Worm (Caenorhabditis elegans) whole organism, L1 larva: ENCODE measurements around the gene C03A3.9.
A peak's percentile ranks its signal among the peaks of the same experiment; 100 is the strongest.

Source experiments
- C04F5.9 ChIP-seq: sonication (generic microtip); optimal IDR thresholded peaks from 2 replicates; lab custom pipeline; 2016; ENCODE audit warnings: missing genetic modification characterization, missing compliant biosample characterization
- C16A3.4 ChIP-seq: fragments of 150-350 bp; optimal IDR thresholded peaks from 2 replicates; lab custom pipeline; 2014; ENCODE audit warnings: missing biosample characterization, missing genetic modification characterization
- C34B4.2 ChIP-seq: sonication (generic microtip); optimal IDR thresholded peaks from 2 replicates; lab custom pipeline; 2017; ENCODE audit warnings: mild to moderate bottlenecking, missing genetic modification characterization, missing compliant biosample characterization
- F16B12.6 ChIP-seq: fragments of 150-350 bp; optimal IDR thresholded peaks from 2 replicates; lab custom pipeline; 2014; ENCODE audit warnings: missing biosample characterization, missing genetic modification characterization
- Y116A8C.19 ChIP-seq: sonication (generic microtip); optimal IDR thresholded peaks from 2 replicates; lab custom pipeline; 2016; ENCODE audit warnings: missing compliant biosample characterization, missing genetic modification characterization, borderline replicate concordance
- aly-2 ChIP-seq: fragments of 150-350 bp; optimal IDR thresholded peaks from 2 replicates; lab custom pipeline; 2014; ENCODE audit warnings: missing biosample characterization, missing genetic modification characterization
- ama-1 ChIP-seq: fragments of 150-350 bp; optimal IDR thresholded peaks from 2 replicates; lab custom pipeline; 2014
- blmp-1 ChIP-seq: fragments of 150-350 bp; optimal IDR thresholded peaks from 2 replicates; lab custom pipeline; 2014; ENCODE audit warnings: missing biosample characterization, missing genetic modification characterization
- ceh-63 ChIP-seq: fragments of 200-800 bp; sonication (Bioruptor generic); optimal IDR thresholded peaks from 2 replicates; lab custom pipeline; 2018; ENCODE audit warnings: mild to moderate bottlenecking, missing genetic modification characterization, missing compliant biosample characterization
- ceh-88 ChIP-seq: fragments of 200-800 bp; sonication (Bioruptor generic); IDR thresholded peaks from 2 replicates; pipeline ENCODE4 v1.3.6; 2022; ENCODE audit warnings: missing genetic modification characterization, missing compliant biosample characterization
- dpl-1 ChIP-seq, 3 experiments: fragments of 150-350 bp in 2 of 3; sonication (generic microtip) in 1 of 3; optimal IDR thresholded peaks; 2 replicates each; lab custom pipeline; 2014 to 2017; ENCODE audit warnings: missing biosample characterization in 3 of 3, missing genetic modification characterization in 3 of 3, missing genetic modification reagents in 3 of 3
- dsc-1 ChIP-seq: sonication (generic microtip); optimal IDR thresholded peaks from 2 replicates; lab custom pipeline; 2016; ENCODE audit warnings: mild to moderate bottlenecking, missing genetic modification characterization, missing compliant biosample characterization
- efl-1 ChIP-seq, 4 experiments: fragments of 150-350 bp; optimal IDR thresholded peaks in 3 of 4; peaks in 1 of 4; 1 replicate in 1 of 4; 2 replicates in 3 of 4; lab custom pipeline; 2014; ENCODE audit warnings: missing biosample characterization in 2 of 4, missing genetic modification characterization in 2 of 4, missing genetic modification reagents in 2 of 4
- efl-3 ChIP-seq: fragments of 200-800 bp; sonication (Bioruptor generic); optimal IDR thresholded peaks from 2 replicates; lab custom pipeline; 2018; ENCODE audit warnings: mild to moderate bottlenecking, missing genetic modification characterization, missing compliant biosample characterization
- ets-5 ChIP-seq: fragments of 200-800 bp; sonication (Bioruptor generic); IDR thresholded peaks from 2 replicates; pipeline ENCODE4 v1.3.6; 2022; ENCODE audit warnings: missing genetic modification characterization, missing compliant biosample characterization
- fkh-4 ChIP-seq: sonication (generic microtip); optimal IDR thresholded peaks from 2 replicates; lab custom pipeline; 2016; ENCODE audit warnings: missing compliant biosample characterization, missing genetic modification characterization, borderline replicate concordance
- fkh-8 ChIP-seq: sonication (generic microtip); optimal IDR thresholded peaks from 2 replicates; lab custom pipeline; 2016; ENCODE audit warnings: mild to moderate bottlenecking, missing genetic modification characterization, missing compliant biosample characterization
- fos-1 ChIP-seq: fragments of 150-350 bp; optimal IDR thresholded peaks from 2 replicates; lab custom pipeline; 2014; ENCODE audit warnings: missing biosample characterization, missing genetic modification characterization
- grh-1 ChIP-seq: fragments of 200-800 bp; sonication (Bioruptor generic); IDR thresholded peaks from 2 replicates; pipeline ENCODE4 v1.3.6; 2022; ENCODE audit warnings: missing genetic modification reagents, missing genetic modification characterization, missing compliant biosample characterization
- hlh-17 ChIP-seq: fragments of 200-800 bp; sonication (Bioruptor generic); optimal IDR thresholded peaks from 2 replicates; lab custom pipeline; 2018; ENCODE audit warnings: missing genetic modification characterization, mild to moderate bottlenecking, missing compliant biosample characterization, moderate library complexity, borderline replicate concordance
- hpl-2 ChIP-seq: fragments of 150-350 bp; optimal IDR thresholded peaks from 2 replicates; lab custom pipeline; 2014; ENCODE audit warnings: missing biosample characterization, missing genetic modification reagents, missing genetic modification characterization
- irx-1 ChIP-seq: sonication (generic microtip); optimal IDR thresholded peaks from 2 replicates; lab custom pipeline; 2016; ENCODE audit warnings: missing genetic modification characterization, missing compliant biosample characterization
- isw-1 ChIP-seq: fragments of 200-800 bp; sonication (Bioruptor generic); IDR thresholded peaks from 2 replicates; pipeline ENCODE4 v1.3.6; 2022; ENCODE audit warnings: missing genetic modification characterization, missing compliant biosample characterization
- lin-13 ChIP-seq: fragments of 150-350 bp; optimal IDR thresholded peaks from 2 replicates; lab custom pipeline; 2014; ENCODE audit warnings: missing biosample characterization, missing genetic modification reagents, missing genetic modification characterization
- lin-14 ChIP-seq: fragments of 200-800 bp; sonication (Bioruptor generic); optimal IDR thresholded peaks from 2 replicates; lab custom pipeline; 2018; ENCODE audit warnings: mild to moderate bottlenecking, missing genetic modification characterization, moderate library complexity, missing compliant biosample characterization
- lin-35 ChIP-seq, 2 experiments: fragments of 150-350 bp; optimal IDR thresholded peaks; 2 replicates each; lab custom pipeline; 2014; ENCODE audit warnings: missing biosample characterization in 2 of 2, missing genetic modification characterization in 2 of 2, missing genetic modification reagents in 2 of 2
- lin-39 ChIP-seq: fragments of 150-350 bp; optimal IDR thresholded peaks from 2 replicates; lab custom pipeline; 2014; ENCODE audit warnings: missing biosample characterization, missing genetic modification reagents, missing genetic modification characterization
- lir-3 ChIP-seq: sonication (generic microtip); optimal IDR thresholded peaks from 2 replicates; lab custom pipeline; 2016; ENCODE audit warnings: mild to moderate bottlenecking, missing genetic modification characterization, moderate library complexity, missing compliant biosample characterization; ENCODE audit not compliant: poor library complexity
- lsy-2 ChIP-seq, 2 experiments: fragments of 150-350 bp; optimal IDR thresholded peaks; 2 replicates each; lab custom pipeline; 2014; ENCODE audit warnings: missing biosample characterization in 2 of 2, missing genetic modification characterization in 2 of 2
- mep-1 ChIP-seq: fragments of 150-350 bp; optimal IDR thresholded peaks from 2 replicates; lab custom pipeline; 2014; ENCODE audit warnings: missing biosample characterization, missing genetic modification characterization
- nhr-12 ChIP-seq: sonication (generic microtip); optimal IDR thresholded peaks from 2 replicates; lab custom pipeline; 2017; ENCODE audit warnings: missing biosample characterization, missing genetic modification characterization
- nhr-20 ChIP-seq: sonication (generic microtip); optimal IDR thresholded peaks from 2 replicates; lab custom pipeline; 2016; ENCODE audit warnings: mild to moderate bottlenecking, missing genetic modification characterization, missing compliant biosample characterization
- nhr-237 ChIP-seq: fragments of 150-350 bp; optimal IDR thresholded peaks from 2 replicates; lab custom pipeline; 2014; ENCODE audit warnings: missing biosample characterization, missing genetic modification characterization
- nhr-47 ChIP-seq: sonication (generic microtip); optimal IDR thresholded peaks from 2 replicates; lab custom pipeline; 2016; ENCODE audit warnings: mild to moderate bottlenecking, missing genetic modification characterization, moderate library complexity, missing compliant biosample characterization
- nhr-76 ChIP-seq: sonication (generic microtip); optimal IDR thresholded peaks from 2 replicates; lab custom pipeline; 2017; ENCODE audit warnings: missing biosample characterization, missing genetic modification characterization
- nhr-77 ChIP-seq: fragments of 150-350 bp; optimal IDR thresholded peaks from 2 replicates; lab custom pipeline; 2014; ENCODE audit warnings: missing biosample characterization, missing genetic modification characterization
- nhr-84 ChIP-seq: sonication (generic microtip); optimal IDR thresholded peaks from 2 replicates; lab custom pipeline; 2017; ENCODE audit warnings: missing biosample characterization, missing genetic modification characterization
- nhr-85 ChIP-seq: sonication (generic microtip); peaks from one replicate; lab custom pipeline; 2016; ENCODE audit warnings: missing genetic modification characterization, inconsistent platforms, missing compliant biosample characterization
- pax-3 ChIP-seq: fragments of 200-800 bp; sonication (Bioruptor generic); optimal IDR thresholded peaks from 2 replicates; lab custom pipeline; 2018; ENCODE audit warnings: mild to moderate bottlenecking, missing genetic modification characterization, moderate library complexity, missing compliant biosample characterization
- pqm-1 ChIP-seq: sonication (generic microtip); optimal IDR thresholded peaks from 3 replicates; lab custom pipeline; 2017; ENCODE audit warnings: missing biosample characterization, missing genetic modification characterization
- rnt-1 ChIP-seq: sonication (generic microtip); optimal IDR thresholded peaks from 2 replicates; lab custom pipeline; 2016; ENCODE audit warnings: mild to moderate bottlenecking, missing genetic modification characterization, moderate library complexity, missing compliant biosample characterization
- sox-4 ChIP-seq: sonication (generic microtip); optimal IDR thresholded peaks from 2 replicates; lab custom pipeline; 2016; ENCODE audit warnings: missing genetic modification characterization, missing compliant biosample characterization
- sup-37 ChIP-seq: fragments of 200-800 bp; sonication (Bioruptor generic); optimal IDR thresholded peaks from 2 replicates; lab custom pipeline; 2018; ENCODE audit warnings: mild to moderate bottlenecking, missing genetic modification characterization, missing compliant biosample characterization
- tbx-2 ChIP-seq: sonication (generic microtip); optimal IDR thresholded peaks from 2 replicates; lab custom pipeline; 2016; ENCODE audit warnings: missing genetic modification characterization, missing compliant biosample characterization
- unc-130 ChIP-seq: fragments of 150-350 bp; optimal IDR thresholded peaks from 2 replicates; lab custom pipeline; 2017; ENCODE audit warnings: missing biosample characterization, missing genetic modification characterization, inconsistent platforms
- unc-30 ChIP-seq: sonication (generic microtip); optimal IDR thresholded peaks from 2 replicates; lab custom pipeline; 2017; ENCODE audit warnings: missing biosample characterization, missing genetic modification characterization
- unc-62 ChIP-seq: fragments of 150-350 bp; optimal IDR thresholded peaks from 2 replicates; lab custom pipeline; 2014; ENCODE audit warnings: missing biosample characterization, missing genetic modification reagents, missing genetic modification characterization
- xbp-1 ChIP-seq: sonication (generic microtip); optimal IDR thresholded peaks from 2 replicates; lab custom pipeline; 2016; ENCODE audit warnings: missing genetic modification characterization, missing compliant biosample characterization
- zag-1 ChIP-seq: fragments of 150-350 bp; optimal IDR thresholded peaks from 2 replicates; lab custom pipeline; 2014; ENCODE audit warnings: missing biosample characterization, missing genetic modification characterization
- ztf-11 ChIP-seq, 2 experiments: sonication (generic microtip); optimal IDR thresholded peaks; 2 replicates each; lab custom pipeline; 2016 to 2017; ENCODE audit warnings: missing genetic modification characterization in 2 of 2, missing biosample characterization in 1 of 2, missing compliant biosample characterization in 1 of 2

C03A3.9 gene

DNA sequence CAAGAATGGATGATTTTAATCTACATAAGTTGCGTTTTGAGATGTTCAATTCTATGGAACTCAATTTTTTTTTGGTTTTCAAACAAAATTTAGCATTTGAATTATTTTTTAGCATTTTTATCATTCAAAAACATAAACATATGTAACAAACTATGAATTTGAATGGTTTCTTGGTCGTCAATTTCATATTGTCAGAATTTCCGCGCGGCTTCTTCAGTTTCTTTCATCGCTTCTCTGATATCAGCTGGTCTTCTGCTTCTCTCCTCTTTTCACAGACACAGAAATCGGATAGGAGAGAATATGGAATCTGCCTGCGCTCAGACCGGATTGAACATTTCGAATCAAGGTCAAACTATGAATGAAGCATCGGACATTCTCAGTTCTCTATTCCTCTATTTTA, at the start of gene C03A3.9:
TSS of gene C03A3.9 (plus strand) at position 301 of the 400 bp plus-strand sequence.
- TF ChIP-seq blmp-1: peak; percentile 14
- TF ChIP-seq pax-3 (tag; lab: Kevin White, UChicago): no peak
- TF ChIP-seq, all 84 proteins: peak for 1

DNA sequence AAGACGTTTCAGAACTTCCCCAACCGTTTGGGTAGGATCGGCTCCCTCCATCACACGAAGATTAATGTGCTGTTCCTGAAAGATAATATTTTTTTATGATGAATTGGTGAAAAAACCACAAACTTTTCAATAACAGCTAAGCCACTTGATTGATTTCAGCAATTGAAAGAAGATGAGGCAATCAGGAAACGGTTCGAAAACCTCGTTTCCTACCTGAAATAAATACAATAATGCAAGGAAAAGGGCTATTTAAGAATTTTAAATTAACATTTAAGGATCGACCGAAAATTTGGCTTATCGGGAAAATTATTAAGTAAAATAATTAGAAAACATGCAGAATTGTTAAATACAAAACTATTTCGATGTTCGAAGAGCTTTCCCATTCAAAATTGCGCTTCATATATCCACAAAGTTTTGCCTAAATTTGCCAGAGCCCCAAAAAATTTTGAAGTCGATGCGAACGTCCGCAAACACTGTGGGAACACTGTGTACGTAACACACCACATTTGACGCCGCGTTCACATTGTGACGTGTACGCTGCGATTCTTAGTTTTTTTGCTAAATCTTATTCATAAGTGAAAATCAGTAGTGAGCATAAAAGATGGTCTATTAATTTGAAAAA, 44.1 kb upstream of the C03A3.9 start, which contains the start of gene C34F6.9:
TSS of gene C34F6.9 (minus strand) at position 51 of the 622 bp plus-strand sequence.
- TF ChIP-seq nhr-237 (tag; lab: Kevin White, UChicago): no peak
- TF ChIP-seq nhr-20: no peak
- TF ChIP-seq ama-1 (lab: Kevin White, UChicago): no peak
- no peak for TF ChIP-seq sup-37
- no peak for TF ChIP-seq ceh-63 (GFP tag; lab: Kevin White, UChicago)
- no peak for TF ChIP-seq zag-1
- peak in 1 of 2 experiments; percentile 27 for TF ChIP-seq lsy-2 (tag; optimal IDR thresholded peaks at IDR 0.05; lab: Kevin White, UChicago)
- TF ChIP-seq C34B4.2 (tag; lab: Kevin White, UChicago): no peak
- no peak for TF ChIP-seq tbx-2
- TF ChIP-seq pqm-1 (tag; lab: Kevin White, UChicago): no peak
- peak; percentile 12 for TF ChIP-seq mep-1
- no peak for TF ChIP-seq ztf-11 (tag; optimal IDR thresholded peaks at IDR 0.05; lab: Kevin White, UChicago)
- TF ChIP-seq rnt-1 (tag; lab: Kevin White, UChicago): no peak
- TF ChIP-seq sox-4 (tag; lab: Kevin White, UChicago): no peak
- no peak for TF ChIP-seq dsc-1 (tag; lab: Kevin White, UChicago)
- TF ChIP-seq hpl-2 (GFP tag; lab: Kevin White, UChicago): no peak
- TF ChIP-seq hlh-17 (GFP tag; lab: Kevin White, UChicago): no peak
- TF ChIP-seq fkh-4 (tag; lab: Kevin White, UChicago): no peak
- no peak for TF ChIP-seq lir-3
- peak in 1 of 3 experiments; percentile 13 for TF ChIP-seq dpl-1 (GFP tag; optimal IDR thresholded peaks at IDR 0.05; lab: Kevin White, UChicago)
- TF ChIP-seq efl-3 (GFP tag; lab: Kevin White, UChicago): no peak
- TF ChIP-seq lin-39 (tag; lab: Kevin White, UChicago): no peak
- TF ChIP-seq nhr-84: no peak
- no peak for TF ChIP-seq aly-2 (tag; lab: Kevin White, UChicago)
- TF ChIP-seq ets-5 (GFP tag; lab: Robert Waterston, UW): no peak
- no peak for TF ChIP-seq grh-1
- TF ChIP-seq lin-35 (GFP tag; optimal IDR thresholded peaks at IDR 0.05; lab: Kevin White, UChicago): peak in 1 of 2 experiments; percentile 13
- no peak for TF ChIP-seq nhr-85 (tag; lab: Kevin White, UChicago)
- no peak for TF ChIP-seq nhr-76 (tag; lab: Kevin White, UChicago)
- TF ChIP-seq xbp-1 (tag; lab: Kevin White, UChicago): no peak
- no peak for TF ChIP-seq lin-13 (GFP tag; lab: Kevin White, UChicago)
- TF ChIP-seq nhr-47 (tag; lab: Kevin White, UChicago): no peak
- TF ChIP-seq fos-1 (tag; lab: Kevin White, UChicago): no peak
- TF ChIP-seq efl-1 (optimal IDR thresholded peaks at IDR 0.05; lab: Kevin White, UChicago): no peak
- peak in 1 of 2 experiments; percentile 84 for TF ChIP-seq efl-1 (GFP tag; optimal IDR thresholded peaks at IDR 0.05 in 1 of 2; lab: Kevin White, UChicago)
- TF ChIP-seq C16A3.4 (tag; lab: Kevin White, UChicago): no peak
- no peak for TF ChIP-seq irx-1 (tag; lab: Kevin White, UChicago)
- TF ChIP-seq nhr-77: no peak
- TF ChIP-seq unc-130 (tag; lab: Kevin White, UChicago): no peak
- no peak for TF ChIP-seq C04F5.9 (tag; lab: Kevin White, UChicago)
- TF ChIP-seq lin-14: peak; percentile 50
- no peak for TF ChIP-seq isw-1 (GFP tag; lab: Robert Waterston, UW)
- no peak for TF ChIP-seq unc-30 (tag; lab: Kevin White, UChicago)
- no peak for TF ChIP-seq Y116A8C.19 (tag; lab: Kevin White, UChicago)
- peak; percentile 6 for TF ChIP-seq blmp-1
- TF ChIP-seq ceh-88 (GFP tag; lab: Robert Waterston, UW): no peak
- no peak for TF ChIP-seq fkh-8 (tag; lab: Kevin White, UChicago)
- no peak for TF ChIP-seq nhr-12 (tag; lab: Kevin White, UChicago)
- TF ChIP-seq unc-62 (GFP tag; lab: Kevin White, UChicago): no peak
- TF ChIP-seq F16B12.6 (tag; lab: Kevin White, UChicago): peak; percentile 79
- no peak for TF ChIP-seq pax-3 (tag; lab: Kevin White, UChicago)
